Fruit fly (Drosophila melanogaster) whole organism, embryonic: ENCODE results near the gene Cyp303a1.

ENCODE experiments used
- CG10366 ChIP-seq: fragments of 200-800 bp; sonication (Bioruptor generic); IDR thresholded peaks from 2 replicates; pipeline ENCODE4 v1.3.6; 2022; ENCODE audit warnings: missing biosample characterization, missing genetic modification characterization
- CG10431 ChIP-seq: fragments of 200-800 bp; sonication (Bioruptor generic); optimal IDR thresholded peaks from 3 replicates; lab custom pipeline; 2018; ENCODE audit warnings: missing biosample characterization, mild to moderate bottlenecking, missing genetic modification characterization
- CG11085 ChIP-seq: fragments of 200-800 bp; sonication (Bioruptor generic); IDR thresholded peaks from 2 replicates; pipeline ENCODE4 v1.3.6; 2022; ENCODE audit warnings: missing biosample characterization, missing genetic modification characterization
- CG11456 ChIP-seq: fragments of 200-800 bp; sonication (Bioruptor generic); IDR thresholded peaks from 3 replicates; pipeline ENCODE4 v1.3.6; 2022; ENCODE audit warnings: missing biosample characterization, missing genetic modification characterization
- CG12104 ChIP-seq: fragments of 200-800 bp; sonication (Bioruptor generic); optimal IDR thresholded peaks from 3 replicates; lab custom pipeline; 2016; ENCODE audit warnings: missing biosample characterization, missing genetic modification characterization
- CG12236 ChIP-seq: fragments of 200-800 bp; sonication (Bioruptor generic); optimal IDR thresholded peaks from 2 replicates; lab custom pipeline; 2016; ENCODE audit warnings: missing biosample characterization, missing genetic modification characterization
- CG12299 ChIP-seq: fragments of 200-800 bp; sonication (Bioruptor generic); optimal IDR thresholded peaks from 2 replicates; lab custom pipeline; 2018; ENCODE audit warnings: missing biosample characterization, mild to moderate bottlenecking, missing genetic modification characterization
- CG15696 ChIP-seq: fragments of 200-800 bp; sonication (Bioruptor generic); optimal IDR thresholded peaks from 2 replicates; lab custom pipeline; 2019; ENCODE audit warnings: missing biosample characterization, mild to moderate bottlenecking, missing genetic modification characterization, moderate library complexity
- CG17328 ChIP-seq: fragments of 200-800 bp; sonication (Bioruptor generic); IDR thresholded peaks from 2 replicates; pipeline ENCODE4 v1.3.6; 2022; ENCODE audit warnings: missing biosample characterization, missing genetic modification characterization
- CG17612 ChIP-seq: fragments of 200-800 bp; sonication (Bioruptor generic); IDR thresholded peaks from 2 replicates; pipeline ENCODE4 v1.3.6; 2022; ENCODE audit warnings: missing biosample characterization, missing genetic modification characterization
- CG34422 ChIP-seq: fragments of 200-800 bp; sonication (Bioruptor generic); IDR thresholded peaks from 3 replicates; pipeline ENCODE4 v1.3.6; 2022; ENCODE audit warnings: missing biosample characterization, missing genetic modification characterization
- CG6254 ChIP-seq: fragments of 200-800 bp; sonication (Bioruptor generic); optimal IDR thresholded peaks from 3 replicates; lab custom pipeline; 2017; ENCODE audit warnings: mild to moderate bottlenecking, missing biosample characterization, missing genetic modification reagents, missing genetic modification characterization
- CG7745 ChIP-seq: fragments of 200-800 bp; sonication (Bioruptor generic); optimal IDR thresholded peaks from 2 replicates; lab custom pipeline; 2018; ENCODE audit warnings: missing biosample characterization, mild to moderate bottlenecking, missing genetic modification characterization, moderate library complexity
- CG9437 ChIP-seq: fragments of 200-800 bp; sonication (Bioruptor generic); optimal IDR thresholded peaks from 2 replicates; lab custom pipeline; 2018; ENCODE audit warnings: missing biosample characterization, mild to moderate bottlenecking, missing genetic modification characterization
- CG9609 ChIP-seq: fragments of 200-800 bp; sonication (Bioruptor generic); optimal IDR thresholded peaks from 3 replicates; lab custom pipeline; 2016; ENCODE audit warnings: missing biosample characterization, missing genetic modification characterization
- CkIIα-i1 ChIP-seq: fragments of 200-800 bp; sonication (Bioruptor generic); IDR thresholded peaks from 2 replicates; pipeline ENCODE4 v1.3.6; 2022; ENCODE audit warnings: missing biosample characterization, missing genetic modification characterization
- Doc2 ChIP-seq: fragments of 200-800 bp; sonication (Bioruptor generic); IDR thresholded peaks from 2 replicates; pipeline ENCODE4 v1.3.6; 2022; ENCODE audit warnings: missing biosample characterization, missing genetic modification characterization
- Fer1 ChIP-seq: fragments of 200-800 bp; sonication (Bioruptor generic); optimal IDR thresholded peaks from 2 replicates; lab custom pipeline; 2017; ENCODE audit warnings: missing biosample characterization, mild to moderate bottlenecking, missing genetic modification characterization
- HLHmδ ChIP-seq: fragments of 200-800 bp; sonication (Bioruptor generic); optimal IDR thresholded peaks from 2 replicates; lab custom pipeline; 2018; ENCODE audit warnings: missing biosample characterization, mild to moderate bottlenecking, missing genetic modification characterization, moderate library complexity
- Neu2 ChIP-seq: fragments of 200-800 bp; sonication (Bioruptor generic); optimal IDR thresholded peaks from 3 replicates; lab custom pipeline; 2016; ENCODE audit warnings: missing biosample characterization, missing genetic modification characterization, borderline replicate concordance
- Nf-YA ChIP-seq: fragments of 200-800 bp; sonication (Bioruptor generic); IDR thresholded peaks from 2 replicates; pipeline ENCODE4 v1.3.6; 2022; ENCODE audit warnings: missing biosample characterization, missing genetic modification characterization
- Ravus ChIP-seq: fragments of 200-800 bp; sonication (Bioruptor generic); IDR thresholded peaks from 2 replicates; pipeline ENCODE4 v1.3.6; 2022; ENCODE audit warnings: missing biosample characterization, missing genetic modification characterization
- Trl ChIP-seq, 3 experiments: fragments of >200 bp in 2 of 3; fragments of 200-800 bp in 1 of 3; sonication (Bioruptor generic) in 1 of 3; optimal IDR thresholded peaks; 2 replicates in 1 of 3; 3 replicates in 2 of 3; lab custom pipeline; 2016 to 2017; ENCODE audit warnings: missing biosample characterization in 1 of 3, missing genetic modification characterization in 1 of 3
- abd-A ChIP-seq: fragments of 200-800 bp; sonication (Bioruptor generic); optimal IDR thresholded peaks from 3 replicates; lab custom pipeline; 2019; ENCODE audit warnings: missing biosample characterization, mild to moderate bottlenecking, missing genetic modification characterization, moderate library complexity
- bcd ChIP-seq: fragments of 200-800 bp; sonication (Bioruptor generic); optimal IDR thresholded peaks from 2 replicates; lab custom pipeline; 2017; ENCODE audit warnings: missing biosample characterization, mild to moderate bottlenecking, missing genetic modification characterization
- btn ChIP-seq: fragments of 200-800 bp; sonication (Bioruptor generic); optimal IDR thresholded peaks from 2 replicates; lab custom pipeline; 2016; ENCODE audit warnings: missing biosample characterization, missing genetic modification characterization
- cas ChIP-seq: fragments of 200-800 bp; sonication (Bioruptor generic); IDR thresholded peaks from 2 replicates; pipeline ENCODE4 v1.3.6; 2022; ENCODE audit warnings: missing biosample characterization, missing genetic modification characterization
- en ChIP-seq: fragments of 200-800 bp; sonication (Bioruptor generic); optimal IDR thresholded peaks from 2 replicates; lab custom pipeline; 2016; ENCODE audit warnings: missing biosample characterization, missing genetic modification characterization
- eyg ChIP-seq: fragments of 200-800 bp; sonication (Bioruptor generic); optimal IDR thresholded peaks from 3 replicates; lab custom pipeline; 2016; ENCODE audit warnings: missing biosample characterization, missing genetic modification characterization
- fd3F ChIP-seq: fragments of 200-800 bp; sonication (Bioruptor generic); optimal IDR thresholded peaks from 2 replicates; lab custom pipeline; 2018; ENCODE audit warnings: missing biosample characterization, mild to moderate bottlenecking, missing genetic modification characterization, moderate library complexity
- fu2 ChIP-seq: fragments of 200-800 bp; sonication (Bioruptor generic); optimal IDR thresholded peaks from 2 replicates; lab custom pipeline; 2016; ENCODE audit warnings: missing biosample characterization, missing genetic modification characterization
- gcm ChIP-seq: fragments of 200-800 bp; sonication (Bioruptor generic); optimal IDR thresholded peaks from 2 replicates; lab custom pipeline; 2019; ENCODE audit warnings: missing biosample characterization, mild to moderate bottlenecking, missing genetic modification characterization, moderate library complexity
- gfzf ChIP-seq: fragments of 200-800 bp; sonication (Bioruptor generic); optimal IDR thresholded peaks from 2 replicates; lab custom pipeline; 2016; ENCODE audit warnings: missing biosample characterization, mild to moderate bottlenecking, missing genetic modification characterization, moderate library complexity
- gsb ChIP-seq: fragments of 200-800 bp; sonication (Bioruptor generic); IDR thresholded peaks from 2 replicates; pipeline ENCODE4 v1.3.6; 2022; ENCODE audit warnings: missing biosample characterization, missing genetic modification characterization
- her ChIP-seq: fragments of 200-800 bp; sonication (Bioruptor generic); optimal IDR thresholded peaks from 2 replicates; lab custom pipeline; 2016; ENCODE audit warnings: missing biosample characterization, missing genetic modification characterization
- hkb ChIP-seq, 2 experiments: fragments of 200-800 bp in 1 of 2; fragments of >200 bp in 1 of 2; sonication (Bioruptor generic) in 1 of 2; IDR thresholded peaks in 1 of 2; optimal IDR thresholded peaks in 1 of 2; 2 replicates each; pipeline versions ENCODE4 v1.3.6 to Lab custom; 2017 to 2022; ENCODE audit warnings: missing biosample characterization in 1 of 2, missing genetic modification characterization in 1 of 2
- jigr1 ChIP-seq: fragments of 200-800 bp; sonication (Bioruptor generic); IDR thresholded peaks from 3 replicates; pipeline ENCODE4 v1.3.6; 2022; ENCODE audit warnings: missing biosample characterization, missing genetic modification characterization
- klu ChIP-seq: fragments of 200-800 bp; sonication (Bioruptor generic); IDR thresholded peaks from 2 replicates; pipeline ENCODE4 v1.3.6; 2022; ENCODE audit warnings: missing biosample characterization, missing genetic modification characterization
- lola ChIP-seq, 3 experiments: fragments of >200 bp in 2 of 3; fragments of 200-800 bp in 1 of 3; sonication (Bioruptor generic) in 1 of 3; optimal IDR thresholded peaks; 2 replicates each; lab custom pipeline; 2017 to 2019; ENCODE audit warnings: missing biosample characterization in 3 of 3, missing genetic modification characterization in 3 of 3, mild to moderate bottlenecking in 1 of 3, moderate library complexity in 1 of 3
- nerfin-1 ChIP-seq: fragments of 200-800 bp; sonication (Bioruptor generic); optimal IDR thresholded peaks from 3 replicates; lab custom pipeline; 2019; ENCODE audit warnings: missing biosample characterization, mild to moderate bottlenecking, missing genetic modification characterization, moderate library complexity
- peb ChIP-seq: fragments of 200-800 bp; sonication (Bioruptor generic); IDR thresholded peaks from 2 replicates; pipeline ENCODE4 v1.3.6; 2022; ENCODE audit warnings: missing biosample characterization, missing genetic modification characterization
- prd ChIP-seq, 3 experiments: fragments of >200 bp in 2 of 3; fragments of 200-800 bp in 1 of 3; sonication (Bioruptor generic) in 1 of 3; optimal IDR thresholded peaks in 2 of 3; IDR thresholded peaks in 1 of 3; 2 replicates in 2 of 3; 3 replicates in 1 of 3; pipeline versions ENCODE4 v1.3.6 to Lab custom; 2017 to 2022; ENCODE audit warnings: missing biosample characterization in 1 of 3, missing genetic modification characterization in 1 of 3
- pros ChIP-seq: fragments of 200-800 bp; sonication (Bioruptor generic); optimal IDR thresholded peaks from 3 replicates; lab custom pipeline; 2019; ENCODE audit warnings: missing biosample characterization, mild to moderate bottlenecking, missing genetic modification characterization, moderate library complexity
- ro ChIP-seq: fragments of 200-800 bp; sonication (Bioruptor generic); IDR thresholded peaks from 2 replicates; pipeline ENCODE4 v1.3.6; 2022; ENCODE audit warnings: missing biosample characterization, missing genetic modification characterization
- salm ChIP-seq: fragments of 200-800 bp; sonication (Bioruptor generic); optimal IDR thresholded peaks from 2 replicates; lab custom pipeline; 2018; ENCODE audit warnings: missing biosample characterization, mild to moderate bottlenecking, missing genetic modification characterization
- schlank ChIP-seq: fragments of 200-800 bp; sonication (Bioruptor generic); optimal IDR thresholded peaks from 2 replicates; lab custom pipeline; 2018; ENCODE audit warnings: missing biosample characterization, mild to moderate bottlenecking, missing genetic modification characterization
- ssp ChIP-seq: fragments of 200-800 bp; sonication (Bioruptor generic); IDR thresholded peaks from 2 replicates; pipeline ENCODE4 v1.3.6; 2022; ENCODE audit warnings: missing biosample characterization, missing genetic modification characterization
- stwl ChIP-seq: fragments of 200-800 bp; sonication (Bioruptor generic); optimal IDR thresholded peaks from 3 replicates; lab custom pipeline; 2018; ENCODE audit warnings: missing biosample characterization, mild to moderate bottlenecking, missing genetic modification characterization, moderate library complexity
- unc-4 ChIP-seq: fragments of 200-800 bp; sonication (Bioruptor generic); IDR thresholded peaks from 2 replicates; pipeline ENCODE4 v1.3.6; 2022; ENCODE audit warnings: missing biosample characterization, missing genetic modification characterization; ENCODE audit not compliant: partially characterized antibody

Gene Cyp303a1

dm6 chr2L:16329102-16329520 is 35.1 kb downstream of the Cyp303a1 start, which contains the start of gene mRpL4 (continued):
- peak; percentile 27 for TF ChIP-seq CG9437 (GFP tag; lab: Kevin White, UChicago)
- TF ChIP-seq bcd (GFP tag; lab: Kevin White, UChicago): peak; percentile 60
- TF ChIP-seq CG10366 (GFP tag; lab: Robert Waterston, UW): 0 out of 2 replicates have a peak, but pooled peaks have one; percentile 50
- TF ChIP-seq cas: peak; percentile 64; the same call in 1 of the 2 replicates
- 0 out of 2 replicates have a peak, but pooled peaks have one; percentile 18 for TF ChIP-seq CG11085 (GFP tag; lab: Robert Waterston, UW)
- TF ChIP-seq ro (GFP tag; lab: Robert Waterston, UW): no peak
- TF ChIP-seq Neu2 (GFP tag; lab: Kevin White, UChicago): no peak
- TF ChIP-seq prd (optimal IDR thresholded peaks at IDR 0.05; lab: Kevin White, UChicago): no peak
- TF ChIP-seq prd (GFP tag; IDR thresholded peaks at IDR 0.05; lab: Robert Waterston, UW): peak; percentile 81; the same call in 2 of the 3 replicates
- peak; percentile 47 for TF ChIP-seq CG15696 (tag; lab: Kevin White, UChicago)
- TF ChIP-seq CG9609 (GFP tag; lab: Kevin White, UChicago): peak; percentile 75
- no peak for TF ChIP-seq ssp (GFP tag; lab: Robert Waterston, UW)
- TF ChIP-seq CG17612 (GFP tag; lab: Robert Waterston, UW): peak; percentile 31; the same call in 1 of the 2 replicates
- TF ChIP-seq peb (GFP tag; lab: Robert Waterston, UW): no peak
- TF ChIP-seq Fer1: no peak
- TF ChIP-seq CG12236 (GFP tag; lab: Kevin White, UChicago): peak; percentile 2
- TF ChIP-seq fd3F (GFP tag; lab: Kevin White, UChicago): peak; percentile 22
- peak; percentile 15 for TF ChIP-seq en (GFP tag; lab: Kevin White, UChicago)
- TF ChIP-seq salm (tag; lab: Kevin White, UChicago): no peak
- no peak for TF ChIP-seq btn
- TF ChIP-seq CG10431 (GFP tag; lab: Kevin White, UChicago): no peak
- no peak; the same call in none of the 3 replicates for TF ChIP-seq CG34422
- TF ChIP-seq nerfin-1: no peak
- peak; percentile 14; the same call in 1 of the 2 replicates for TF ChIP-seq gsb
- no peak for TF ChIP-seq pros (GFP tag; lab: Kevin White, UChicago)
- TF ChIP-seq stwl: peak; percentile 82
- TF ChIP-seq CG11456 (GFP tag; lab: Robert Waterston, UW): no peak; the same call in 2 of the 3 replicates
- peak; percentile 50; the same call in 1 of the 2 replicates for TF ChIP-seq CG17328
- TF ChIP-seq schlank: peak; percentile 5
- no peak for TF ChIP-seq Doc2 (GFP tag; lab: Robert Waterston, UW)
- TF ChIP-seq gcm (GFP tag; lab: Kevin White, UChicago): no peak
- peak; percentile 17 for TF ChIP-seq CG6254 (GFP tag; lab: Kevin White, UChicago)
- no peak for TF ChIP-seq HLHmδ
- TF ChIP-seq Trl (optimal IDR thresholded peaks at IDR 0.05; lab: Kevin White, UChicago): no peak
- peak; percentile 83 for TF ChIP-seq Trl (GFP tag; optimal IDR thresholded peaks at IDR 0.05; lab: Kevin White, UChicago)
- peak; percentile 66 for TF ChIP-seq her (GFP tag; lab: Kevin White, UChicago)
- no peak for TF ChIP-seq CG7745
- TF ChIP-seq klu (GFP tag; lab: Robert Waterston, UW): no peak
- TF ChIP-seq CkIIα-i1: no peak
- TF ChIP-seq Ravus (GFP tag; lab: Robert Waterston, UW): no peak
- peak; percentile 18 for TF ChIP-seq gfzf
- no peak for TF ChIP-seq abd-A
- no peak for TF ChIP-seq eyg (GFP tag; lab: Kevin White, UChicago)
- TF ChIP-seq CG12104: no peak
- TF ChIP-seq lola (GFP tag; optimal IDR thresholded peaks at IDR 0.05; lab: Kevin White, UChicago): peak in 1 of 3 experiments; percentile 47
- TF ChIP-seq hkb (optimal IDR thresholded peaks at IDR 0.05; lab: Kevin White, UChicago): no peak
- peak; percentile 35; the same call in 1 of the 2 replicates for TF ChIP-seq hkb (GFP tag; IDR thresholded peaks at IDR 0.05; lab: Robert Waterston, UW)
- TF ChIP-seq Nf-YA: no peak
- TF ChIP-seq unc-4 (GFP tag; lab: Robert Waterston, UW): peak; percentile 98
- no peak for TF ChIP-seq CG12299 (tag; lab: Kevin White, UChicago)
- TF ChIP-seq jigr1 (GFP tag; lab: Robert Waterston, UW): no peak
- TF ChIP-seq fu2: peak; percentile 70
